Worm (Caenorhabditis elegans): Measurements from ENCODE around the gene nhr-187.

The nhr-187 gene

DNA sequence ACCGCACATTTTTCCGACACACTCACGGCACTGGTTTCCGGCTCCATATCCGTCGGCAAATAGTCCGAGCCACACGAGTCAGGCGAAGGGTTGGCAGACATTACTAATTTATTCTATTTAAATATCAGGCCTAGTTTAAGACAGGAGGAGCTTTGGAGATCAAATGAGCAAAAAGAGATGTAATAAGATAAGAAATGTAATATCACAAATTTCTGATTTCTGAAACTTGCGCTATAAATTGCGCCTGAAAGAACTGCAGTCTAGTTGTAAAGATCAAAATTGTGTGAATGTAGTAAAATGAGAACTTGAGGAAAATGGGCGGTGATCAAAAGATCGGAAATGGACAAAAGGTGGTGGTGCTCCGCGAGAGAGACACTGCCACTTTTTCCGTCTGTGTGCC lies 7.9 kb downstream of the nhr-187 start, which contains the start of gene nhr-186:
nhr-186 (minus strand) TSS at position 101 of the 400 bp plus-strand sequence.
- TF ChIP-seq efl-1 (optimal IDR thresholded peaks at IDR 0.05) (no peak), efl-1 (GFP tag; optimal IDR thresholded peaks at IDR 0.05 in 1 of 2) (peak in 1 of 2 experiments; percentile 76), fkh-10 (GFP tag; optimal IDR thresholded peaks at IDR 0.05) (peak; percentile 6), hlh-4 (tag; optimal IDR thresholded peaks at IDR 0.05) (no peak), tlp-1 (tag; optimal IDR thresholded peaks at IDR 0.05) (no peak), mep-1 (tag; optimal IDR thresholded peaks at IDR 0.05) (no peak), pag-3 (tag; optimal IDR thresholded peaks at IDR 0.05; ENCODE audit: borderline replicate concordance, insufficient read depth) (no peak)

ce11 chrV:3851760-3852159 lies 11.0 kb downstream of the nhr-187 start:
- TF ChIP-seq elt-2 (tag; optimal IDR thresholded peaks at IDR 0.05) (peak; percentile 76), unc-86 (tag; optimal IDR thresholded peaks at IDR 0.05) (no peak), lin-15B (tag; optimal IDR thresholded peaks at IDR 0.05) (no peak), efl-3 (GFP tag; optimal IDR thresholded peaks at IDR 0.05) (no peak)

DNA sequence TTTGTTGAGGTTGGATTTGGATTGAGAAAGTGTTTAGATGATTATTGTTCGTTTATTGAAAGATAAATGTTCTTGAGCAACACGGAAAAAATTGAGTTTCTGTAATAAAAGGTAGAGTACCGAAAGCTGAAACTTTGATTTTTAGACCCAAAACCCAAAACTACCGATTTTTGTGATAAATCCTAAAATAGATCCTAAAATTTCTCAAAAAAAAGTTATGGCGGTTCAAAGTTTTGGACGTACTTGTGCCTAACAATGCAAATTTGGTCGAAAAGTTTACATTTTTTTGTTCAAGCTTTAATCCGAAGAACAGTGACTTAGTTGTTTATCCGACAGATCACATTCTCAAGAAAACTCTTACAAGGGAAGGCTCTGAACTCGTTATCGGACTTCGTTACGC lies 15.5 kb downstream of the nhr-187 start, which contains the start of gene nhr-185:
nhr-185 (minus strand) TSS at position 101 of the 400 bp plus-strand sequence.
- TF ChIP-seq zip-4 (GFP tag; optimal IDR thresholded peaks at IDR 0.05) = no peak
- no peak for TF ChIP-seq unc-30 (tag; optimal IDR thresholded peaks at IDR 0.05)
- no peak for TF ChIP-seq grh-1 (GFP tag; IDR thresholded peaks at IDR 0.05)
- no peak for TF ChIP-seq fos-1 (tag; optimal IDR thresholded peaks at IDR 0.05)
- no peak for TF ChIP-seq fkh-8 (tag; optimal IDR thresholded peaks at IDR 0.05)
- TF ChIP-seq sox-4 (tag; optimal IDR thresholded peaks at IDR 0.05) = no peak

ce11 chrV:3843926-3844325 lies 18.8 kb downstream of the nhr-187 start, which contains the start of gene ugt-32:
TSS of gene ugt-32 (minus strand) at chrV:3844007.
- TF ChIP-seq fos-1 (tag; optimal IDR thresholded peaks at IDR 0.05) = no peak
- TF ChIP-seq efl-1 (optimal IDR thresholded peaks at IDR 0.05) = no peak
- peak in 1 of 2 experiments; percentile 37 for TF ChIP-seq efl-1 (GFP tag; optimal IDR thresholded peaks at IDR 0.05 in 1 of 2)
- TF ChIP-seq Y116A8C.19 (tag; optimal IDR thresholded peaks at IDR 0.05; ENCODE audit: borderline replicate concordance) = no peak
- TF ChIP-seq lir-3 (tag; optimal IDR thresholded peaks at IDR 0.05; ENCODE audit: poor library complexity) = no peak
- no peak for TF ChIP-seq fkh-4 (tag; optimal IDR thresholded peaks at IDR 0.05; ENCODE audit: borderline replicate concordance)
- peak; percentile 10 for TF ChIP-seq elt-2 (tag; optimal IDR thresholded peaks at IDR 0.05)
- TF ChIP-seq grh-1 (GFP tag; IDR thresholded peaks at IDR 0.05) = no peak
- TF ChIP-seq snu-23 (GFP tag; optimal IDR thresholded peaks at IDR 0.05) = no peak
- TF ChIP-seq nhr-11 (tag; optimal IDR thresholded peaks at IDR 0.05) = no peak
- TF ChIP-seq C34B4.2 (tag; optimal IDR thresholded peaks at IDR 0.05) = no peak
- peak in 1 of 6 experiments; percentile 0 for TF ChIP-seq elt-3 (tag; optimal IDR thresholded peaks at IDR 0.05)
- TF ChIP-seq nhr-71 (tag; optimal IDR thresholded peaks at IDR 0.05) = no peak
- TF ChIP-seq lin-39 (tag; optimal IDR thresholded peaks at IDR 0.05) = no peak

- peak; percentile 47 for TF ChIP-seq nhr-85 (tag)
- TF ChIP-seq nhr-76 (tag; optimal IDR thresholded peaks at IDR 0.05) = no peak
- TF ChIP-seq elt-3 (tag; optimal IDR thresholded peaks at IDR 0.05) = peak in 1 of 6 experiments; percentile 0
These were observed 21.3 kb downstream of the nhr-187 start for ce11 chrV:3841462-3841861.

- TF ChIP-seq isw-1 (GFP tag; IDR thresholded peaks at IDR 0.05) (no peak), aha-1 (tag; optimal IDR thresholded peaks at IDR 0.05) (no peak), snu-23 (GFP tag; optimal IDR thresholded peaks at IDR 0.05) (no peak), ceh-82 (tag; optimal IDR thresholded peaks at IDR 0.05) (no peak), nhr-19 (GFP tag; conservative IDR thresholded peaks at IDR 0.05) (no peak), pax-3 (tag; optimal IDR thresholded peaks at IDR 0.05) (no peak), ceh-63 (GFP tag; optimal IDR thresholded peaks at IDR 0.05) (no peak), sptf-1 (tag; optimal IDR thresholded peaks at IDR 0.05) (no peak), swsn-7 (tag; optimal IDR thresholded peaks at IDR 0.05) (no peak), zip-4 (GFP tag; optimal IDR thresholded peaks at IDR 0.05) (no peak), lin-13 (GFP tag; optimal IDR thresholded peaks at IDR 0.05) (no peak), tlp-1 (tag; optimal IDR thresholded peaks at IDR 0.05) (no peak), pag-3 (tag; optimal IDR thresholded peaks at IDR 0.05; ENCODE audit: borderline replicate concordance, insufficient read depth) (no peak), rnt-1 (tag; optimal IDR thresholded peaks at IDR 0.05) (no peak)
These were observed 30.1 kb downstream of the nhr-187 start for ce11 chrV:3832661-3833060.

Data from whole organism, L1 larva.